Fruit fly (Drosophila melanogaster): ENCODE results near the gene Ten-a.

The Ten-a gene

dm6 chrX:12222890-12223345 lies 179.4 kb downstream of the Ten-a start (continued):
- TF ChIP-seq fd3F (GFP tag; optimal IDR thresholded peaks at IDR 0.05), result peak; percentile 3
- peak; percentile 15 for TF ChIP-seq Sry-β (GFP tag; optimal IDR thresholded peaks at IDR 0.05)
- peak; percentile 82 for TF ChIP-seq CG17361 (GFP tag; IDR thresholded peaks at IDR 0.05)
- no peak for TF ChIP-seq Lpt (GFP tag; optimal IDR thresholded peaks at IDR 0.05)
- TF ChIP-seq Spps (tag; optimal IDR thresholded peaks at IDR 0.05), result peak; percentile 62
- TF ChIP-seq vvl (GFP tag; IDR thresholded peaks at IDR 0.05), result peak; percentile 80
- TF ChIP-seq CG8765 (GFP tag; IDR thresholded peaks at IDR 0.05), result 0 out of 2 replicates have a peak, but pooled peaks have one; percentile 20
- TF ChIP-seq bowl (GFP tag; IDR thresholded peaks at IDR 0.05), result no peak
- no peak for TF ChIP-seq CG31388 (GFP tag; optimal IDR thresholded peaks at IDR 0.05)
- peak; percentile 68 for TF ChIP-seq Six4 (GFP tag; optimal IDR thresholded peaks at IDR 0.05)
- TF ChIP-seq CG42726 (GFP tag; IDR thresholded peaks at IDR 0.05; ENCODE audit: partially characterized antibody), result no peak
- peak; percentile 59 for TF ChIP-seq CG11696 (GFP tag; IDR thresholded peaks at IDR 0.05)
- TF ChIP-seq CG2889 (GFP tag; IDR thresholded peaks at IDR 0.05), result no peak; the same call in 2 of the 3 replicates
- TF ChIP-seq Bgb (GFP tag; IDR thresholded peaks at IDR 0.05; ENCODE audit: partially characterized antibody), result no peak
- TF ChIP-seq Myb (GFP tag; optimal IDR thresholded peaks at IDR 0.05), result no peak
- TF ChIP-seq CG3163 (GFP tag; optimal IDR thresholded peaks at IDR 0.05), result no peak
- TF ChIP-seq CG7372 (GFP tag; IDR thresholded peaks at IDR 0.05), result peak; percentile 59
- TF ChIP-seq CkIIα-i1 (GFP tag; IDR thresholded peaks at IDR 0.05), result no peak
- no peak for TF ChIP-seq pum (GFP tag; optimal IDR thresholded peaks at IDR 0.05)
- peak; percentile 90 for TF ChIP-seq CG18262 (tag; optimal IDR thresholded peaks at IDR 0.05)
- TF ChIP-seq peb (GFP tag; IDR thresholded peaks at IDR 0.05), result peak; percentile 31; the same call in 1 of the 2 replicates
- peak; percentile 53 for TF ChIP-seq ap (GFP tag; IDR thresholded peaks at IDR 0.05)
- peak; percentile 34 for TF ChIP-seq kah (GFP tag; optimal IDR thresholded peaks at IDR 0.05)
- TF ChIP-seq zfh1 (GFP tag; IDR thresholded peaks at IDR 0.05), result peak; percentile 75
- TF ChIP-seq pnt (GFP tag; optimal IDR thresholded peaks at IDR 0.05), result no peak
- no peak for TF ChIP-seq Scr (GFP tag; IDR thresholded peaks at IDR 0.05; ENCODE audit: partially characterized antibody)
- peak; percentile 17; the same call in 1 of the 2 replicates for TF ChIP-seq CG3847 (GFP tag; IDR thresholded peaks at IDR 0.05)
- peak; percentile 23 for TF ChIP-seq CG16815 (GFP tag; optimal IDR thresholded peaks at IDR 0.05)
- TF ChIP-seq sob (GFP tag; IDR thresholded peaks at IDR 0.05), result peak; percentile 62
- TF ChIP-seq Tbp (GFP tag; optimal IDR thresholded peaks at IDR 0.05), result no peak
- peak; percentile 82 for TF ChIP-seq sisA (GFP tag; IDR thresholded peaks at IDR 0.05)
- peak; percentile 64 for TF ChIP-seq H2.0 (GFP tag; IDR thresholded peaks at IDR 0.05)
- TF ChIP-seq Max (GFP tag; optimal IDR thresholded peaks at IDR 0.05), result peak; percentile 18
- TF ChIP-seq CG14860 (GFP tag; IDR thresholded peaks at IDR 0.05; ENCODE audit: partially characterized antibody), result no peak
- peak; percentile 83 for TF ChIP-seq CG17829 (tag; optimal IDR thresholded peaks at IDR 0.05)
- no peak for TF ChIP-seq crc (GFP tag; optimal IDR thresholded peaks at IDR 0.05)
- TF ChIP-seq BEAF-32 (GFP tag; optimal IDR thresholded peaks at IDR 0.05), result no peak
- TF ChIP-seq CG4328 (GFP tag; optimal IDR thresholded peaks at IDR 0.05), result no peak
- TF ChIP-seq CG34224 (GFP tag; IDR thresholded peaks at IDR 0.05; ENCODE audit: partially characterized antibody), result no peak
- TF ChIP-seq lov (optimal IDR thresholded peaks at IDR 0.05), result no peak
- peak; percentile 52; the same call in 1 of the 3 replicates for TF ChIP-seq lov (GFP tag; IDR thresholded peaks at IDR 0.05)
- peak; percentile 60 for TF ChIP-seq CG14441 (GFP tag; IDR thresholded peaks at IDR 0.05)
- TF ChIP-seq z (GFP tag; IDR thresholded peaks at IDR 0.05), result no peak
- peak; percentile 14 for TF ChIP-seq lbe (GFP tag; optimal IDR thresholded peaks at IDR 0.05)
- no peak for TF ChIP-seq CG7987 (GFP tag; optimal IDR thresholded peaks at IDR 0.05)
- peak; percentile 83 for TF ChIP-seq CG2678 (tag; optimal IDR thresholded peaks at IDR 0.05)
- no peak for TF ChIP-seq CG11085 (GFP tag; IDR thresholded peaks at IDR 0.05)
- TF ChIP-seq Taf1 (GFP tag; IDR thresholded peaks at IDR 0.05), result no peak
- peak; percentile 59; the same call in 1 of the 2 replicates for TF ChIP-seq Ada2b (GFP tag; IDR thresholded peaks at IDR 0.05)
- TF ChIP-seq CG12744 (GFP tag; optimal IDR thresholded peaks at IDR 0.05), result no peak
- TF ChIP-seq dmrt99B (tag; optimal IDR thresholded peaks at IDR 0.05), result peak; percentile 83
- TF ChIP-seq Vsx1 (GFP tag; optimal IDR thresholded peaks at IDR 0.05), result peak; percentile 31
